Worm (Caenorhabditis elegans): ENCODE measurements around the gene nish-1.

The nish-1 gene

DNA sequence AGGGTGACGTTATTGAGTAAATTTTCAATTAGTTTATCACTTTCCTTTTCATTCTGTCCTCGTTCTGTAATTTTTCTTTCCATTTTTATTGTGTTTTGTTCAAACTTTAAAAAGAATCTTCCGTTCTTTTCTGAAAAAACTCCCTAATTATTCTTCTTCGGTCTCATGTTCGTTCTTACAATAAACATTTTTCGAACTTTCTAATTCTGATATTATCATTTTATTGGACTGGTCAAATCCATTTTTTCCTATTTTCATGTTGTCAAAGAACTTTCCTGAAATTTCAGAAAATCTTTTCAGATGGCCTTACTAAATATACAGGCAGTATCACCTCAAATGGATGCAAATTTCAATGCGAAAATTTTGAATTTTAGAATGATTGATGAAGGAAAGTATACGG lies at the start of gene nish-1:
TSS of gene nish-1 (plus strand) at position 301 of the 400 bp plus-strand sequence.
- TF ChIP-seq mls-2 (tag; optimal IDR thresholded peaks at IDR 0.05) (no peak), ces-1 (GFP tag; optimal IDR thresholded peaks at IDR 0.05) (no peak), nhr-237 (tag; optimal IDR thresholded peaks at IDR 0.05) (no peak), drap-1 (GFP tag; optimal IDR thresholded peaks at IDR 0.05) (no peak), snpc-4 (tag; optimal IDR thresholded peaks at IDR 0.05) (no peak), sptf-1 (tag; optimal IDR thresholded peaks at IDR 0.05) (no peak), nhr-12 (tag; optimal IDR thresholded peaks at IDR 0.05) (no peak), elt-3 (tag; optimal IDR thresholded peaks at IDR 0.05) (no peak), cnd-1 (tag; optimal IDR thresholded peaks at IDR 0.05) (no peak), flh-1 (GFP tag; optimal IDR thresholded peaks at IDR 0.05) (no peak), unc-120 (tag; optimal IDR thresholded peaks at IDR 0.05; ENCODE audit: poor library complexity, severe bottlenecking) (no peak), unc-62 (GFP tag; optimal IDR thresholded peaks at IDR 0.05) (no peak), ceh-39 (tag; optimal IDR thresholded peaks at IDR 0.05) (no peak), ztf-11 (tag; optimal IDR thresholded peaks at IDR 0.05) (no peak), nhr-76 (tag; optimal IDR thresholded peaks at IDR 0.05) (no peak), ham-2 (GFP tag; optimal IDR thresholded peaks at IDR 0.05) (no peak), hlh-1 (tag; optimal IDR thresholded peaks at IDR 0.05) (no peak), ceh-83 (GFP tag; optimal IDR thresholded peaks at IDR 0.05) (no peak)

DNA sequence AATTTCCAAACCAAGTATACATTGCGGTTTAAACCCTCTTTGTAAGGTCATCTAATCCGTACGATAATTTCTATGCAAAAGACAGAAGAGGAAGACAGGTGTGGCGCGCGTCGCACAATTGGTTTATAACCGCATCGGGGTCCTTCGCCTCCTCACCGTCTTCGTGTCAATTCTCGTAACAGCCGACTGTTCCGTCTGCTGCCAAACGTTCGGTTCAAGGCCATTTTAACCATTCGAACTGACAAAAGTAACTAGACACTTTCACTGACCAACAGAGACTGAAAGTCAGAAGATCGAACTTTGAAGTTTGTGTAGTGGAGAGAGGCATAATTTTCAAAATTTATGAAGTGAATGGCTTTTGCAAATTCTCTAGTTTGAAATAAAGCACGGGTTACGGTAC lies 48.2 kb upstream of the nish-1 start:
- TF ChIP-seq bed-3 (GFP tag; optimal IDR thresholded peaks at IDR 0.05) (no peak), ceh-43 (GFP tag; optimal IDR thresholded peaks at IDR 0.05) (no peak), blmp-1 (tag; optimal IDR thresholded peaks at IDR 0.05) (peak; percentile 33), elt-1 (tag; optimal IDR thresholded peaks at IDR 0.05; ENCODE audit: borderline replicate concordance, insufficient read depth) (no peak), ces-1 (GFP tag; optimal IDR thresholded peaks at IDR 0.05) (no peak)

DNA sequence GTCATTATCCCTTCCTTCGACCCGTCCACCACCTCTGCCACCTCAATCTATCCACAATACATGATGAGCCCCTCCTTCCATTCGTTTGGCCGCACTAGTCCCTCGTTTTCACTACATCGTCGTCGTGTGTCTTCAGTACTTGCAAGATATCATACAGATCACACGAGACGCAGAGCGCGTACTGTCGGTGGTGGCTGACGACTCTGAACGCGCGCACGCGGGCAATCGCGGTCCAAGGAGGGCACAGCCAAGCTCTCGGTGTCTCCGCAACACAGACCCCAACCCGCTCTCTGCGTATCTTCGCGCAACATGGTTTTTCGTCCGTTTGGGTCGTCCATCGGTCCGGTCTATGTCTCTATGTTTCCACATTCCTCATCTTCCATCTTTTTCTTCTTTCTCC lies 47.1 kb upstream of the nish-1 start:
- peak; percentile 57 for TF ChIP-seq unc-120 (tag; optimal IDR thresholded peaks at IDR 0.05; ENCODE audit: poor library complexity, severe bottlenecking)
- peak; percentile 96 for TF ChIP-seq nhr-2 (tag; optimal IDR thresholded peaks at IDR 0.05)
- peak; percentile 31 for TF ChIP-seq unc-62 (GFP tag; optimal IDR thresholded peaks at IDR 0.05)
- peak; percentile 81 for TF ChIP-seq mls-2 (tag; optimal IDR thresholded peaks at IDR 0.05)
- TF ChIP-seq ztf-11 (tag; optimal IDR thresholded peaks at IDR 0.05), result peak; percentile 39
- peak; percentile 10 for TF ChIP-seq M03D4.4 (tag; optimal IDR thresholded peaks at IDR 0.05)
- no peak for TF ChIP-seq bed-3 (GFP tag; optimal IDR thresholded peaks at IDR 0.05)
- no peak for TF ChIP-seq flh-1 (GFP tag; optimal IDR thresholded peaks at IDR 0.05)
- TF ChIP-seq nhr-237 (tag; optimal IDR thresholded peaks at IDR 0.05), result no peak
- peak; percentile 32 for TF ChIP-seq hlh-1 (tag; optimal IDR thresholded peaks at IDR 0.05)
- TF ChIP-seq drap-1 (GFP tag; optimal IDR thresholded peaks at IDR 0.05), result peak; percentile 58
- TF ChIP-seq cnd-1 (tag; optimal IDR thresholded peaks at IDR 0.05), result peak; percentile 64
- TF ChIP-seq blmp-1 (tag; optimal IDR thresholded peaks at IDR 0.05), result peak; percentile 49
- TF ChIP-seq ces-1 (GFP tag; optimal IDR thresholded peaks at IDR 0.05), result no peak
- peak; percentile 52 for TF ChIP-seq pha-4 (tag; optimal IDR thresholded peaks at IDR 0.05)
- peak; percentile 38 for TF ChIP-seq lin-13 (tag; optimal IDR thresholded peaks at IDR 0.05)
- no peak for TF ChIP-seq snpc-4 (tag; optimal IDR thresholded peaks at IDR 0.05)
- peak; percentile 52 for TF ChIP-seq mep-1 (tag; optimal IDR thresholded peaks at IDR 0.05)
- no peak for TF ChIP-seq mab-5 (tag; optimal IDR thresholded peaks at IDR 0.05)
- TF ChIP-seq ceh-83 (GFP tag; optimal IDR thresholded peaks at IDR 0.05), result no peak
- peak; percentile 72 for TF ChIP-seq sptf-1 (tag; optimal IDR thresholded peaks at IDR 0.05)
- TF ChIP-seq elt-3 (tag; optimal IDR thresholded peaks at IDR 0.05), result no peak
- no peak for TF ChIP-seq nhr-12 (tag; optimal IDR thresholded peaks at IDR 0.05)
- TF ChIP-seq lin-32 (GFP tag; optimal IDR thresholded peaks at IDR 0.05), result no peak
- TF ChIP-seq nhr-76 (tag; optimal IDR thresholded peaks at IDR 0.05), result no peak
- TF ChIP-seq ham-2 (GFP tag; optimal IDR thresholded peaks at IDR 0.05), result peak; percentile 81
- no peak for TF ChIP-seq sem-2 (GFP tag; optimal IDR thresholded peaks at IDR 0.05)
- TF ChIP-seq zip-8 (tag; optimal IDR thresholded peaks at IDR 0.05), result no peak
- no peak for TF ChIP-seq elt-1 (tag; optimal IDR thresholded peaks at IDR 0.05; ENCODE audit: borderline replicate concordance, insufficient read depth)
- TF ChIP-seq unc-39 (tag; optimal IDR thresholded peaks at IDR 0.05), result no peak
- no peak for TF ChIP-seq nhr-28 (tag; optimal IDR thresholded peaks at IDR 0.05)
- peak; percentile 14 for TF ChIP-seq ceh-39 (tag; optimal IDR thresholded peaks at IDR 0.05)
- TF ChIP-seq lsy-2 (tag; optimal IDR thresholded peaks at IDR 0.05), result no peak
- no peak for TF ChIP-seq ceh-43 (GFP tag; optimal IDR thresholded peaks at IDR 0.05)
- TF ChIP-seq tbx-8 (GFP tag; optimal IDR thresholded peaks at IDR 0.05), result no peak
